Worm (Caenorhabditis elegans) whole organism, young adult: ENCODE data around the gene F38B7.3.
A peak's percentile ranks its signal among the peaks of the same experiment; 100 is the strongest.

Experiments
- F22D6.2 ChIP-seq: sonication (generic microtip); optimal IDR thresholded peaks from 2 replicates; lab custom pipeline; 2016; ENCODE audit warnings: mild to moderate bottlenecking, missing genetic modification characterization, missing compliant biosample characterization
- F23B12.7 ChIP-seq: sonication (generic microtip); optimal IDR thresholded peaks from 2 replicates; lab custom pipeline; 2017; ENCODE audit warnings: missing genetic modification characterization, mild to moderate bottlenecking, missing compliant biosample characterization, antibody characterized with exemption, moderate library complexity; ENCODE audit not compliant: insufficient read depth
- F39B2.1 ChIP-seq: fragments of 200-800 bp; sonication (Bioruptor generic); IDR thresholded peaks from 2 replicates; pipeline ENCODE4 v1.3.6; 2022; ENCODE audit warnings: missing genetic modification reagents, missing genetic modification characterization, missing compliant biosample characterization
- K12H6.12 ChIP-seq: fragments of 200-800 bp; sonication (Bioruptor generic); optimal IDR thresholded peaks from 2 replicates; lab custom pipeline; 2018; ENCODE audit warnings: mild to moderate bottlenecking, missing genetic modification characterization, missing compliant biosample characterization
- Y53G8AR.9 ChIP-seq: fragments of 200-800 bp; sonication (Bioruptor generic); conservative IDR thresholded peaks from 2 replicates; pipeline ENCODE4 v1.3.6; 2022; ENCODE audit warnings: missing genetic modification reagents, missing genetic modification characterization, missing compliant biosample characterization
- Y67H2A.10 ChIP-seq: fragments of 200-800 bp; sonication (Bioruptor generic); conservative IDR thresholded peaks from 2 replicates; pipeline ENCODE4 v1.3.6; 2022; ENCODE audit warnings: missing genetic modification reagents, missing genetic modification characterization, missing compliant biosample characterization
- Y95B8A.8 ChIP-seq: fragments of 200-800 bp; sonication (Bioruptor generic); IDR thresholded peaks from 2 replicates; pipeline ENCODE4 v1.3.6; 2022; ENCODE audit warnings: missing genetic modification reagents, missing genetic modification characterization, missing compliant biosample characterization
- aptf-2 ChIP-seq: fragments of 200-800 bp; sonication (Bioruptor generic); conservative IDR thresholded peaks from 2 replicates; pipeline ENCODE4 v1.3.6; 2022; ENCODE audit warnings: missing genetic modification reagents, missing genetic modification characterization, missing compliant biosample characterization
- atf-7 ChIP-seq: sonication (generic microtip); optimal IDR thresholded peaks from 2 replicates; lab custom pipeline; 2017; ENCODE audit warnings: mild to moderate bottlenecking, missing genetic modification characterization, missing compliant biosample characterization
- athp-1 ChIP-seq: sonication (generic microtip); optimal IDR thresholded peaks from 2 replicates; lab custom pipeline; 2017; ENCODE audit warnings: mild to moderate bottlenecking, missing genetic modification characterization, missing compliant biosample characterization
- bed-1 ChIP-seq: fragments of 200-800 bp; sonication (Bioruptor generic); IDR thresholded peaks from 2 replicates; pipeline ENCODE4 v1.3.6; 2022; ENCODE audit warnings: missing genetic modification reagents, missing genetic modification characterization, missing compliant biosample characterization
- ccch-3 ChIP-seq: fragments of 200-800 bp; sonication (Bioruptor generic); optimal IDR thresholded peaks from 2 replicates; lab custom pipeline; 2018; ENCODE audit warnings: mild to moderate bottlenecking, missing genetic modification characterization, missing compliant biosample characterization
- cebp-2 ChIP-seq: fragments of 200-800 bp; sonication (Bioruptor generic); IDR thresholded peaks from 2 replicates; pipeline ENCODE4 v1.3.6; 2022; ENCODE audit warnings: missing genetic modification characterization, missing compliant biosample characterization
- ceh-40 ChIP-seq: fragments of 200-800 bp; sonication (Bioruptor generic); IDR thresholded peaks from 2 replicates; pipeline ENCODE4 v1.3.6; 2022; ENCODE audit warnings: missing genetic modification characterization, missing compliant biosample characterization
- ceh-91 ChIP-seq: fragments of 200-800 bp; sonication (Bioruptor generic); IDR thresholded peaks from 2 replicates; pipeline ENCODE4 v1.3.6; 2022; ENCODE audit warnings: missing genetic modification reagents, missing genetic modification characterization, missing compliant biosample characterization
- die-1 ChIP-seq: sonication (generic microtip); optimal IDR thresholded peaks from 2 replicates; lab custom pipeline; 2016; ENCODE audit warnings: missing genotype, mild to moderate bottlenecking, missing genetic modification characterization, missing compliant biosample characterization
- dox-1 ChIP-seq: fragments of 200-800 bp; sonication (Bioruptor generic); IDR thresholded peaks from 2 replicates; pipeline ENCODE4 v1.3.6; 2022; ENCODE audit warnings: missing genetic modification reagents, missing genetic modification characterization, missing compliant biosample characterization
- efl-1 ChIP-seq: fragments of 150-350 bp; optimal IDR thresholded peaks from 2 replicates; lab custom pipeline; 2014; ENCODE audit warnings: missing biosample characterization, missing genetic modification reagents, missing genetic modification characterization
- ets-4 ChIP-seq: fragments of 200-800 bp; sonication (Bioruptor generic); optimal IDR thresholded peaks from 2 replicates; lab custom pipeline; 2018; ENCODE audit warnings: mild to moderate bottlenecking, missing genetic modification characterization, missing compliant biosample characterization
- fkh-3 ChIP-seq: sonication (generic microtip); optimal IDR thresholded peaks from 2 replicates; lab custom pipeline; 2016; ENCODE audit warnings: mild to moderate bottlenecking, missing genetic modification characterization, missing compliant biosample characterization
- hlh-26 ChIP-seq: fragments of 200-800 bp; sonication (Bioruptor generic); conservative IDR thresholded peaks from 2 replicates; pipeline ENCODE4 v1.3.6; 2022; ENCODE audit warnings: missing genetic modification reagents, missing genetic modification characterization, missing compliant biosample characterization
- hrde-1 ChIP-seq: sonication (generic microtip); optimal IDR thresholded peaks from 2 replicates; lab custom pipeline; 2016; ENCODE audit warnings: missing genetic modification characterization, mild to moderate bottlenecking, missing compliant biosample characterization, moderate library complexity, missing genotype, missing genetic modification reagents, borderline replicate concordance
- lin-35 ChIP-seq, 3 experiments: fragments of 150-350 bp in 2 of 3; sonication (generic microtip) in 1 of 3; optimal IDR thresholded peaks; 2 replicates each; lab custom pipeline; 2014 to 2018; ENCODE audit warnings: missing biosample characterization in 3 of 3, missing genetic modification characterization in 3 of 3, missing genetic modification reagents in 3 of 3
- lin-54 ChIP-seq: fragments of 200-800 bp; sonication (Bioruptor generic); optimal IDR thresholded peaks from 2 replicates; lab custom pipeline; 2018; ENCODE audit warnings: mild to moderate bottlenecking, missing genetic modification characterization, missing compliant biosample characterization
- lir-1 ChIP-seq: fragments of 200-800 bp; sonication (Bioruptor generic); conservative IDR thresholded peaks from 2 replicates; pipeline ENCODE4 v1.3.6; 2022; ENCODE audit warnings: missing genetic modification reagents, missing genetic modification characterization, missing compliant biosample characterization
- lsy-27 ChIP-seq: sonication (generic microtip); optimal IDR thresholded peaks from 2 replicates; lab custom pipeline; 2017; ENCODE audit warnings: missing genetic modification characterization, mild to moderate bottlenecking, missing compliant biosample characterization, antibody characterized with exemption, missing genotype, borderline replicate concordance; ENCODE audit not compliant: insufficient read depth
- nhr-179 ChIP-seq: sonication (generic microtip); optimal IDR thresholded peaks from 2 replicates; lab custom pipeline; 2016; ENCODE audit warnings: mild to moderate bottlenecking, missing genetic modification characterization, missing compliant biosample characterization
- nhr-27 ChIP-seq: fragments of 200-800 bp; sonication (Bioruptor generic); optimal IDR thresholded peaks from 2 replicates; lab custom pipeline; 2018; ENCODE audit warnings: mild to moderate bottlenecking, missing genetic modification characterization, moderate library complexity, missing compliant biosample characterization
- nhr-80 ChIP-seq: sonication (generic microtip); optimal IDR thresholded peaks from 2 replicates; lab custom pipeline; 2016; ENCODE audit warnings: missing genetic modification characterization, missing compliant biosample characterization
- nhr-90 ChIP-seq: sonication (generic microtip); optimal IDR thresholded peaks from 2 replicates; lab custom pipeline; 2016; ENCODE audit warnings: missing genotype, mild to moderate bottlenecking, missing genetic modification characterization, missing compliant biosample characterization
- tbx-9 ChIP-seq: sonication (generic microtip); optimal IDR thresholded peaks from 2 replicates; lab custom pipeline; 2016; ENCODE audit warnings: borderline replicate concordance, missing genetic modification characterization, inconsistent platforms, missing compliant biosample characterization
- zfh-2 ChIP-seq: fragments of 200-800 bp; sonication (Bioruptor generic); conservative IDR thresholded peaks from 2 replicates; pipeline ENCODE4 v1.3.6; 2022; ENCODE audit warnings: missing genetic modification reagents, missing genetic modification characterization, missing compliant biosample characterization
- ztf-18 ChIP-seq: sonication (generic microtip); optimal IDR thresholded peaks from 2 replicates; lab custom pipeline; 2016; ENCODE audit warnings: missing genotype, mild to moderate bottlenecking, missing genetic modification characterization, missing compliant biosample characterization
- ztf-22 ChIP-seq: fragments of 200-800 bp; sonication (Bioruptor generic); optimal IDR thresholded peaks from 2 replicates; lab custom pipeline; 2018; ENCODE audit warnings: mild to moderate bottlenecking, missing genetic modification characterization, moderate library complexity, missing compliant biosample characterization

The F38B7.3 gene

ce11 chrV:11521448-11521847, 27.5 kb upstream of the F38B7.3 start, which contains the start of gene pafo-1 (continued):
- TF ChIP-seq efl-1 (GFP tag; lab: Kevin White, UChicago) (peak; percentile 90), Y53G8AR.9 (peak; percentile 91), tbx-9 (tag; lab: Kevin White, UChicago) (no peak), nhr-90 (tag; lab: Kevin White, UChicago) (no peak), ceh-91 (GFP tag; lab: Robert Waterston, UW) (peak; percentile 35; the same call in 1 of the 2 replicates), atf-7 (tag; lab: Kevin White, UChicago) (peak; percentile 42), nhr-27 (tag; lab: Kevin White, UChicago) (no peak), F22D6.2 (tag; lab: Kevin White, UChicago) (peak; percentile 45), lin-54 (GFP tag; lab: Kevin White, UChicago) (peak; percentile 100), F23B12.7 (tag; lab: Kevin White, UChicago) (peak; percentile 30), F39B2.1 (no peak), lsy-27 (tag; lab: Kevin White, UChicago) (no peak), lin-35 (GFP tag; optimal IDR thresholded peaks at IDR 0.05; lab: Kevin White, UChicago) (peak; percentile 92 to 98 (median 93)), hlh-26 (GFP tag; lab: Robert Waterston, UW) (no peak), nhr-179 (no peak), hrde-1 (tag; lab: Kevin White, UChicago) (peak; percentile 57), Y67H2A.10 (GFP tag; lab: Robert Waterston, UW) (0 out of 2 replicates have a peak, but pooled peaks have one; percentile 12), ztf-18 (tag; lab: Kevin White, UChicago) (peak; percentile 99), lir-1 (GFP tag; lab: Robert Waterston, UW) (0 out of 2 replicates have a peak, but pooled peaks have one; percentile 42), aptf-2 (GFP tag; lab: Robert Waterston, UW) (no peak), bed-1 (no peak), ztf-22 (no peak), Y95B8A.8 (GFP tag; lab: Robert Waterston, UW) (peak; percentile 82), nhr-80 (tag; lab: Kevin White, UChicago) (peak; percentile 27), die-1 (tag; lab: Kevin White, UChicago) (no peak), athp-1 (tag; lab: Kevin White, UChicago) (peak; percentile 21), dox-1 (GFP tag; lab: Robert Waterston, UW) (peak; percentile 95), ceh-40 (GFP tag; lab: Robert Waterston, UW) (no peak), K12H6.12 (tag; lab: Kevin White, UChicago) (peak; percentile 42)

ce11 chrV:11525338-11525737, 23.6 kb upstream of the F38B7.3 start:
- TF ChIP-seq zfh-2, result peak; percentile 69
- no peak for TF ChIP-seq cebp-2 (GFP tag; lab: Robert Waterston, UW)

- TF ChIP-seq tbx-9 (tag; lab: Kevin White, UChicago) (no peak), ets-4 (GFP tag; lab: Kevin White, UChicago) (no peak), bed-1 (no peak), fkh-3 (tag; lab: Kevin White, UChicago) (no peak), ccch-3 (no peak)
These were observed 21.9 kb upstream of the F38B7.3 start for ce11 chrV:11526927-11527491.
